Worm (Caenorhabditis elegans) whole organism, L1 larva: ENCODE data around the gene C27A7.9.

Experiments
- Y116A8C.19 ChIP-seq: sonication (generic microtip); optimal IDR thresholded peaks from 2 replicates; lab custom pipeline; 2016; ENCODE audit warnings: missing compliant biosample characterization, missing genetic modification characterization, borderline replicate concordance
- ama-1 ChIP-seq: fragments of 150-350 bp; optimal IDR thresholded peaks from 2 replicates; lab custom pipeline; 2014
- ceh-8 ChIP-seq: fragments of 200-800 bp; sonication (Bioruptor generic); optimal IDR thresholded peaks from 2 replicates; lab custom pipeline; 2018; ENCODE audit warnings: mild to moderate bottlenecking, missing genetic modification characterization, moderate library complexity, missing compliant biosample characterization
- ceh-90 ChIP-seq: sonication (generic microtip); optimal IDR thresholded peaks from 2 replicates; lab custom pipeline; 2016; ENCODE audit warnings: missing genetic modification characterization, missing compliant biosample characterization
- ces-1 ChIP-seq: fragments of 150-350 bp; optimal IDR thresholded peaks from 2 replicates; lab custom pipeline; 2014; ENCODE audit warnings: missing biosample characterization, missing genetic modification reagents, missing genetic modification characterization
- dpl-1 ChIP-seq, 3 experiments: fragments of 150-350 bp in 2 of 3; sonication (generic microtip) in 1 of 3; optimal IDR thresholded peaks; 2 replicates each; lab custom pipeline; 2014 to 2017; ENCODE audit warnings: missing biosample characterization in 3 of 3, missing genetic modification characterization in 3 of 3, missing genetic modification reagents in 3 of 3
- elt-3 ChIP-seq, 6 experiments: fragments of 150-350 bp in 1 of 6; sonication (generic microtip); optimal IDR thresholded peaks; 2 replicates each; lab custom pipeline; 2017 to 2018; ENCODE audit warnings: missing biosample characterization in 6 of 6, missing genetic modification characterization in 6 of 6, inconsistent platforms in 1 of 6
- nhr-19 ChIP-seq: fragments of 200-800 bp; sonication (Bioruptor generic); conservative IDR thresholded peaks from 2 replicates; pipeline ENCODE4 v1.3.6; 2022; ENCODE audit warnings: missing genetic modification characterization, missing compliant biosample characterization
- pag-3 ChIP-seq: sonication (generic microtip); optimal IDR thresholded peaks from 2 replicates; lab custom pipeline; 2017; ENCODE audit warnings: missing genetic modification characterization, mild to moderate bottlenecking, missing compliant biosample characterization, antibody characterized with exemption, borderline replicate concordance; ENCODE audit not compliant: insufficient read depth
- tbx-2 ChIP-seq: sonication (generic microtip); optimal IDR thresholded peaks from 2 replicates; lab custom pipeline; 2016; ENCODE audit warnings: missing genetic modification characterization, missing compliant biosample characterization
- tlp-1 ChIP-seq: fragments of 150-350 bp; optimal IDR thresholded peaks from 2 replicates; lab custom pipeline; 2014; ENCODE audit warnings: missing biosample characterization, missing genetic modification characterization
- unc-62 ChIP-seq: fragments of 150-350 bp; optimal IDR thresholded peaks from 2 replicates; lab custom pipeline; 2014; ENCODE audit warnings: missing biosample characterization, missing genetic modification reagents, missing genetic modification characterization
- zag-1 ChIP-seq: fragments of 150-350 bp; optimal IDR thresholded peaks from 2 replicates; lab custom pipeline; 2014; ENCODE audit warnings: missing biosample characterization, missing genetic modification characterization
- ztf-11 ChIP-seq, 2 experiments: sonication (generic microtip); optimal IDR thresholded peaks; 2 replicates each; lab custom pipeline; 2016 to 2017; ENCODE audit warnings: missing genetic modification characterization in 2 of 2, missing biosample characterization in 1 of 2, missing compliant biosample characterization in 1 of 2

DNA sequence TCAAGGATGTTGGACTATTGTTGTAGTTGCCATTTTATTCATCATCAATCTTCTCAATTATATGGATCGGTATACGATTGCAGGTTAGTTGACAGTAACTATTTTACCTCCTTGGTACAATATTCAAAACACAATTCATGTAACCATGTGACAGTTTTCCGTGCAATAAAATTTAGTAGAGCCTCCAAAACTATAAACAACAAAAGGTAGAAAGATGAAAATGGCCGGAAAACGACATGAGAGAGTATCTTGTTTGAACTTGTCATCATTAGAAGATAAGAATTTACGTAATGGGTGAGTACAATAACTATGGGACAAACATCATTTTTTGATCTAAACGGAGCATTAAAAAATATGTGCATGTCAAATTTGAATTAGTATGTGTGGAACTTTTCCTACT is 39.3 kb downstream of the C27A7.9 start:
- no peak for TF ChIP-seq nhr-19 (GFP tag; lab: Robert Waterston, UW)
- TF ChIP-seq ceh-8 (GFP tag; lab: Kevin White, UChicago): no peak
- no peak for TF ChIP-seq ztf-11 (tag; optimal IDR thresholded peaks at IDR 0.05; lab: Kevin White, UChicago)
- TF ChIP-seq ceh-90: no peak
- TF ChIP-seq elt-3 (tag; optimal IDR thresholded peaks at IDR 0.05; lab: Kevin White, UChicago): no peak
- no peak for TF ChIP-seq tlp-1 (tag; lab: Kevin White, UChicago)
- no peak for TF ChIP-seq ama-1 (lab: Kevin White, UChicago)
- TF ChIP-seq tbx-2 (tag; lab: Kevin White, UChicago): no peak
- no peak for TF ChIP-seq dpl-1 (GFP tag; optimal IDR thresholded peaks at IDR 0.05; lab: Kevin White, UChicago)
- TF ChIP-seq unc-62 (GFP tag; lab: Kevin White, UChicago): no peak
- TF ChIP-seq pag-3 (tag; lab: Kevin White, UChicago): no peak
- no peak for TF ChIP-seq Y116A8C.19 (tag; lab: Kevin White, UChicago)
- TF ChIP-seq ces-1 (GFP tag; lab: Kevin White, UChicago): no peak
- TF ChIP-seq zag-1 (tag; lab: Kevin White, UChicago): no peak
